Worm (Caenorhabditis elegans) whole organism, early embryonic: ENCODE measurements around the gene F13H10.1.
A peak's percentile ranks its signal among the peaks of the same experiment; 100 is the strongest.

Experiments used
- B0310.2 ChIP-seq: sonication (generic microtip); optimal IDR thresholded peaks from 2 replicates; lab custom pipeline; 2016; ENCODE audit warnings: mild to moderate bottlenecking, missing genetic modification characterization, missing compliant biosample characterization
- F13C5.2 ChIP-seq: sonication (generic microtip); optimal IDR thresholded peaks from 2 replicates; lab custom pipeline; 2017; ENCODE audit warnings: mild to moderate bottlenecking, missing genetic modification characterization, inconsistent platforms, missing compliant biosample characterization
- aly-1 ChIP-seq: sonication (generic microtip); optimal IDR thresholded peaks from 2 replicates; lab custom pipeline; 2016; ENCODE audit warnings: missing genetic modification characterization, missing compliant biosample characterization
- ama-1 ChIP-seq: fragments of 150-350 bp; optimal IDR thresholded peaks from 2 replicates; lab custom pipeline; 2014
- ceh-13 ChIP-seq: fragments of 200-800 bp; sonication (Bioruptor generic); optimal IDR thresholded peaks from 2 replicates; lab custom pipeline; 2018; ENCODE audit warnings: mild to moderate bottlenecking, missing genetic modification characterization, missing compliant biosample characterization
- ceh-36 ChIP-seq: sonication (generic microtip); optimal IDR thresholded peaks from 2 replicates; lab custom pipeline; 2016; ENCODE audit warnings: missing genetic modification characterization, inconsistent platforms, missing compliant biosample characterization
- ets-7 ChIP-seq: sonication (generic microtip); optimal IDR thresholded peaks from 2 replicates; lab custom pipeline; 2016; ENCODE audit warnings: missing genotype, missing genetic modification characterization, missing compliant biosample characterization
- flt-1 ChIP-seq: fragments of 200-800 bp; sonication (Bioruptor generic); IDR thresholded peaks from 2 replicates; pipeline ENCODE4 v1.3.6; 2022; ENCODE audit warnings: missing genetic modification characterization, missing compliant biosample characterization
- hmbx-1 ChIP-seq: sonication (generic microtip); optimal IDR thresholded peaks from 2 replicates; lab custom pipeline; 2016; ENCODE audit warnings: mild to moderate bottlenecking, missing genetic modification characterization, missing compliant biosample characterization
- hmg-4 ChIP-seq: fragments of 200-800 bp; sonication (Bioruptor generic); optimal IDR thresholded peaks from 2 replicates; lab custom pipeline; 2018; ENCODE audit warnings: mild to moderate bottlenecking, missing genetic modification characterization, missing compliant biosample characterization
- hnd-1 ChIP-seq: sonication (generic microtip); optimal IDR thresholded peaks from 2 replicates; lab custom pipeline; 2016; ENCODE audit warnings: missing genetic modification characterization, missing compliant biosample characterization
- pes-1 ChIP-seq: fragments of 200-800 bp; sonication (Bioruptor generic); IDR thresholded peaks from 2 replicates; pipeline ENCODE4 v1.3.6; 2022; ENCODE audit warnings: missing genetic modification reagents, missing genetic modification characterization, missing compliant biosample characterization
- scrt-1 ChIP-seq: fragments of 200-800 bp; sonication (Bioruptor generic); IDR thresholded peaks from 2 replicates; pipeline ENCODE4 v1.3.6; 2022; ENCODE audit warnings: missing genetic modification characterization, missing compliant biosample characterization
- sea-1 ChIP-seq: fragments of 200-800 bp; sonication (Bioruptor generic); conservative IDR thresholded peaks from 2 replicates; pipeline ENCODE4 v1.3.6; 2022; ENCODE audit warnings: missing genetic modification characterization, missing compliant biosample characterization
- tbx-11 ChIP-seq: fragments of 200-800 bp; sonication (Bioruptor generic); IDR thresholded peaks from 2 replicates; pipeline ENCODE4 v1.3.6; 2022; ENCODE audit warnings: missing genetic modification characterization, missing compliant biosample characterization
- tbx-37 ChIP-seq: fragments of 200-800 bp; sonication (Bioruptor generic); conservative IDR thresholded peaks from 2 replicates; pipeline ENCODE4 v1.3.6; 2022; ENCODE audit warnings: missing genetic modification reagents, missing genetic modification characterization, missing compliant biosample characterization
- tra-4 ChIP-seq: sonication (generic microtip); optimal IDR thresholded peaks from 2 replicates; lab custom pipeline; 2017; ENCODE audit warnings: missing genetic modification characterization, missing compliant biosample characterization

The F13H10.1 gene

ce11 chrIV:11015881-11016280 is 11.5 kb downstream of the F13H10.1 start, which contains the start of gene F13H10.3:
TSS of gene F13H10.3 (minus strand) at chrIV:11015953.
- TF ChIP-seq hnd-1 (tag; lab: Kevin White, UChicago) (no peak), flt-1 (GFP tag; lab: Robert Waterston, UW) (no peak), pes-1 (GFP tag; lab: Robert Waterston, UW) (no peak), hmg-4 (GFP tag; lab: Kevin White, UChicago) (no peak), F13C5.2 (no peak), sea-1 (GFP tag; lab: Robert Waterston, UW) (no peak), ceh-13 (GFP tag; lab: Kevin White, UChicago) (no peak), ama-1 (lab: Kevin White, UChicago) (no peak), ets-7 (tag; lab: Kevin White, UChicago) (no peak), B0310.2 (tag; lab: Kevin White, UChicago) (no peak)

- TF ChIP-seq aly-1 (tag; lab: Kevin White, UChicago), result no peak
- TF ChIP-seq F13C5.2, result peak; percentile 12
Observed at ce11 chrIV:11019962-11020550, 15.7 kb downstream of the F13H10.1 start, which contains the start of gene F13H10.8. TSS of gene F13H10.8 (plus strand) at chrIV:11020517.

- no peak for TF ChIP-seq hmbx-1
- TF ChIP-seq tra-4 (tag; lab: Kevin White, UChicago), result no peak
Observed at ce11 chrIV:11021512-11022268, 17.3 kb downstream of the F13H10.1 start, which contains the start of gene mogs-1. TSS of gene mogs-1 (minus strand) at chrIV:11021928.

- TF ChIP-seq aly-1 (tag; lab: Kevin White, UChicago), result no peak
- TF ChIP-seq B0310.2 (tag; lab: Kevin White, UChicago), result no peak
- TF ChIP-seq hmg-4 (GFP tag; lab: Kevin White, UChicago), result no peak
- no peak for TF ChIP-seq ceh-13 (GFP tag; lab: Kevin White, UChicago)
- TF ChIP-seq F13C5.2, result no peak
- TF ChIP-seq hmbx-1, result no peak
- no peak for TF ChIP-seq ets-7 (tag; lab: Kevin White, UChicago)
- no peak for TF ChIP-seq hnd-1 (tag; lab: Kevin White, UChicago)
- TF ChIP-seq scrt-1 (GFP tag; lab: Robert Waterston, UW), result no peak
- no peak for TF ChIP-seq sea-1 (GFP tag; lab: Robert Waterston, UW)
Observed at ce11 chrIV:11022303-11022702, 17.9 kb downstream of the F13H10.1 start, which contains the start of gene alh-3. TSS of gene alh-3 (plus strand) at chrIV:11022603.

ce11 chrIV:11025941-11026340 is 21.6 kb downstream of the F13H10.1 start:
- TF ChIP-seq ama-1 (lab: Kevin White, UChicago) (peak; percentile 92), F13C5.2 (peak; percentile 99), B0310.2 (tag; lab: Kevin White, UChicago) (peak; percentile 99), hnd-1 (tag; lab: Kevin White, UChicago) (peak; percentile 96), sea-1 (GFP tag; lab: Robert Waterston, UW) (peak; percentile 99), ceh-13 (GFP tag; lab: Kevin White, UChicago) (peak; percentile 98), aly-1 (tag; lab: Kevin White, UChicago) (peak; percentile 100), pes-1 (GFP tag; lab: Robert Waterston, UW) (peak; percentile 99), ets-7 (tag; lab: Kevin White, UChicago) (peak; percentile 96), scrt-1 (GFP tag; lab: Robert Waterston, UW) (peak; percentile 99), ceh-36 (tag; lab: Kevin White, UChicago) (peak; percentile 98), tbx-11 (GFP tag; lab: Robert Waterston, UW) (peak; percentile 99), tbx-37 (GFP tag; lab: Robert Waterston, UW) (peak; percentile 99), tra-4 (tag; lab: Kevin White, UChicago) (peak; percentile 99), hmg-4 (GFP tag; lab: Kevin White, UChicago) (peak; percentile 100), flt-1 (GFP tag; lab: Robert Waterston, UW) (peak; percentile 100), hmbx-1 (peak; percentile 93)

- no peak for TF ChIP-seq scrt-1 (GFP tag; lab: Robert Waterston, UW)
- TF ChIP-seq tbx-37 (GFP tag; lab: Robert Waterston, UW), result 0 out of 2 replicates have a peak, but pooled peaks have one; percentile 10
- TF ChIP-seq tbx-11 (GFP tag; lab: Robert Waterston, UW), result no peak
- no peak for TF ChIP-seq hmg-4 (GFP tag; lab: Kevin White, UChicago)
Observed at ce11 chrIV:11026648-11027047, 22.3 kb downstream of the F13H10.1 start.

ce11 chrIV:11027560-11027959 is 23.2 kb downstream of the F13H10.1 start:
- TF ChIP-seq hmbx-1 (no peak), tbx-37 (GFP tag; lab: Robert Waterston, UW) (no peak), hmg-4 (GFP tag; lab: Kevin White, UChicago) (peak; percentile 48), ama-1 (lab: Kevin White, UChicago) (peak; percentile 88), pes-1 (GFP tag; lab: Robert Waterston, UW) (0 out of 2 replicates have a peak, but pooled peaks have one; percentile 42), scrt-1 (GFP tag; lab: Robert Waterston, UW) (no peak), tbx-11 (GFP tag; lab: Robert Waterston, UW) (no peak), flt-1 (GFP tag; lab: Robert Waterston, UW) (peak; percentile 20; the same call in 1 of the 2 replicates), ceh-36 (tag; lab: Kevin White, UChicago) (peak; percentile 25), F13C5.2 (no peak), ets-7 (tag; lab: Kevin White, UChicago) (peak; percentile 13), aly-1 (tag; lab: Kevin White, UChicago) (no peak), tra-4 (tag; lab: Kevin White, UChicago) (peak; percentile 7), hnd-1 (tag; lab: Kevin White, UChicago) (no peak), sea-1 (GFP tag; lab: Robert Waterston, UW) (no peak), ceh-13 (GFP tag; lab: Kevin White, UChicago) (no peak), B0310.2 (tag; lab: Kevin White, UChicago) (no peak)
